Comparison of ENCODE assay signal across 2 worm cellular contexts in the genomic region with DNA sequence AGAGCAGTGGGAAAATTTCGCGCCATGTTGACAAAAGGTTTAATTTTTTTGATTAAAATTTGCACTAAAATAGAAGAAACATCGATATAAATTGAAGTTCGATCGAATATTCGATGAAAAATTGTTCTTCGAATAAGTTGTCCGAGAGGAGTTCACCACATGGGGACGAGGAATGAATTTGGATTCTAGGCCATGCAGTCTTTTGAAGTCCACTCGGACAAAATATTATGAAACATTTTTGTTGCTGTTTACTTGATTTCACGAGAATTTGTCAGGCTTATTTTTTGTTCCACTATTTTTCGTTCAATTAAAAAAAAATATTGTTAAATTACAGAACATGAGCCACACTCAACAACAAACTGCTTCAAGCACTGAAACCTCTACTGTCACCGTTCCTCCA.
A peak's percentile ranks its signal among the peaks of the same experiment; 100 is the strongest.
TF ChIP-seq lines count a peak whose summit lies in the region.

TSS of gene cux-7 (minus strand) at position 174 of the 400 bp plus-strand sequence.
TSS of gene C07H6.2 (plus strand) at position 338 of the 400 bp plus-strand sequence.

TF ChIP-seq in whole organism, L1 larva, 84 proteins besides CTCF, POLR2A, EP300 and RAD21 (continued from another document):
- peak; percentile 98 for TF ChIP-seq swsn-7 (tag; optimal IDR thresholded peaks at IDR 0.05; lab: Kevin White, UChicago)
- TF ChIP-seq unc-86 (tag; optimal IDR thresholded peaks at IDR 0.05; lab: Kevin White, UChicago), result peak; percentile 95
- TF ChIP-seq jun-1 (tag; optimal IDR thresholded peaks at IDR 0.05; lab: Kevin White, UChicago), result peak; percentile 89
- TF ChIP-seq fkh-8 (tag; optimal IDR thresholded peaks at IDR 0.05; lab: Kevin White, UChicago), result peak; percentile 94
- TF ChIP-seq nhr-11 (tag; optimal IDR thresholded peaks at IDR 0.05; lab: Kevin White, UChicago), result peak; percentile 75
- TF ChIP-seq nhr-12 (tag; optimal IDR thresholded peaks at IDR 0.05; lab: Kevin White, UChicago), result no peak
- TF ChIP-seq blmp-1 (tag; optimal IDR thresholded peaks at IDR 0.05; lab: Kevin White, UChicago), result peak; percentile 69
- TF ChIP-seq pax-3 (tag; optimal IDR thresholded peaks at IDR 0.05; lab: Kevin White, UChicago), result peak; percentile 99
- peak; percentile 98 for TF ChIP-seq C04F5.9 (tag; optimal IDR thresholded peaks at IDR 0.05; lab: Kevin White, UChicago)
- TF ChIP-seq unc-98 (GFP tag; IDR thresholded peaks at IDR 0.05; lab: Robert Waterston, UW), result peak; percentile 100
- TF ChIP-seq Y116A8C.19 (tag; optimal IDR thresholded peaks at IDR 0.05; lab: Kevin White, UChicago; ENCODE audit: borderline replicate concordance), result peak; percentile 100
- TF ChIP-seq zag-1 (tag; optimal IDR thresholded peaks at IDR 0.05; lab: Kevin White, UChicago), result peak; percentile 22
- no peak for TF ChIP-seq tlp-1 (tag; optimal IDR thresholded peaks at IDR 0.05; lab: Kevin White, UChicago)
- peak; percentile 99 for TF ChIP-seq dsc-1 (tag; optimal IDR thresholded peaks at IDR 0.05; lab: Kevin White, UChicago)
- peak; percentile 92 for TF ChIP-seq C16A3.4 (tag; optimal IDR thresholded peaks at IDR 0.05; lab: Kevin White, UChicago)
- peak; percentile 89 for TF ChIP-seq ceh-88 (GFP tag; IDR thresholded peaks at IDR 0.05; lab: Robert Waterston, UW)
- TF ChIP-seq nhr-47 (tag; optimal IDR thresholded peaks at IDR 0.05; lab: Kevin White, UChicago), result peak; percentile 98
- peak in 2 of 6 experiments; percentile 89 to 92 for TF ChIP-seq elt-3 (tag; optimal IDR thresholded peaks at IDR 0.05; lab: Kevin White, UChicago)
- TF ChIP-seq pag-3 (tag; optimal IDR thresholded peaks at IDR 0.05; lab: Kevin White, UChicago; ENCODE audit: borderline replicate concordance, insufficient read depth), result no peak
- TF ChIP-seq hlh-17 (GFP tag; optimal IDR thresholded peaks at IDR 0.05; lab: Kevin White, UChicago; ENCODE audit: borderline replicate concordance), result peak; percentile 99
- TF ChIP-seq hpl-2 (GFP tag; optimal IDR thresholded peaks at IDR 0.05; lab: Kevin White, UChicago), result peak; percentile 61
- peak; percentile 97 for TF ChIP-seq mep-1 (tag; optimal IDR thresholded peaks at IDR 0.05; lab: Kevin White, UChicago)
- TF ChIP-seq mef-2 (tag; optimal IDR thresholded peaks at IDR 0.05; lab: Kevin White, UChicago), result peak; percentile 64
- TF ChIP-seq sox-4 (tag; optimal IDR thresholded peaks at IDR 0.05; lab: Kevin White, UChicago), result peak; percentile 99
- peak; percentile 34 for TF ChIP-seq nhr-28 (tag; optimal IDR thresholded peaks at IDR 0.05; lab: Kevin White, UChicago)
- TF ChIP-seq ces-1 (GFP tag; optimal IDR thresholded peaks at IDR 0.05; lab: Kevin White, UChicago), result no peak
- TF ChIP-seq isw-1 (GFP tag; IDR thresholded peaks at IDR 0.05; lab: Robert Waterston, UW), result peak; percentile 96

TF ChIP-seq in whole organism, young adult, 124 proteins besides CTCF, POLR2A, EP300 and RAD21 (continued from another document):
- peak; percentile 37; the same call in 1 of the 2 replicates for TF ChIP-seq hmg-1.2 (GFP tag; IDR thresholded peaks at IDR 0.05; lab: Robert Waterston, UW)
- no peak for TF ChIP-seq tbx-9 (tag; optimal IDR thresholded peaks at IDR 0.05; lab: Kevin White, UChicago; ENCODE audit: borderline replicate concordance)
- peak; percentile 86; the same call in 1 of the 2 replicates for TF ChIP-seq madf-3 (GFP tag; IDR thresholded peaks at IDR 0.05; lab: Robert Waterston, UW)
- peak; percentile 39 for TF ChIP-seq hlh-12 (tag; optimal IDR thresholded peaks at IDR 0.05; lab: Kevin White, UChicago)
- TF ChIP-seq die-1 (tag; optimal IDR thresholded peaks at IDR 0.05; lab: Kevin White, UChicago), result no peak
- peak; percentile 93 for TF ChIP-seq ekl-4 (GFP tag; IDR thresholded peaks at IDR 0.05; lab: Robert Waterston, UW)
- TF ChIP-seq ztf-3 (GFP tag; optimal IDR thresholded peaks at IDR 0.05; lab: Kevin White, UChicago), result no peak
- TF ChIP-seq hrde-1 (tag; optimal IDR thresholded peaks at IDR 0.05; lab: Kevin White, UChicago; ENCODE audit: borderline replicate concordance), result peak; percentile 89
- TF ChIP-seq egrh-3 (GFP tag; IDR thresholded peaks at IDR 0.05; lab: Robert Waterston, UW), result peak; percentile 45; the same call in 1 of the 2 replicates
- no peak for TF ChIP-seq unc-62 (GFP tag; optimal IDR thresholded peaks at IDR 0.05; lab: Kevin White, UChicago)
- TF ChIP-seq bed-1 (GFP tag; IDR thresholded peaks at IDR 0.05; lab: Robert Waterston, UW), result no peak
- TF ChIP-seq nfyb-1 (GFP tag; IDR thresholded peaks at IDR 0.05; lab: Robert Waterston, UW), result peak; percentile 93
- peak; percentile 97 for TF ChIP-seq unc-130 (GFP tag; optimal IDR thresholded peaks at IDR 0.05; lab: Kevin White, UChicago)
- peak; percentile 62 for TF ChIP-seq dpl-1 (GFP tag; optimal IDR thresholded peaks at IDR 0.05; lab: Kevin White, UChicago)
- TF ChIP-seq K11D2.4 (GFP tag; IDR thresholded peaks at IDR 0.05; lab: Robert Waterston, UW), result peak; percentile 87
- TF ChIP-seq B0019.2 (GFP tag; conservative IDR thresholded peaks at IDR 0.05; lab: Robert Waterston, UW), result peak; percentile 54; the same call in 1 of the 2 replicates
- peak; percentile 34 for TF ChIP-seq mel-28 (tag; optimal IDR thresholded peaks at IDR 0.05; lab: Kevin White, UChicago; ENCODE audit: borderline replicate concordance)
- peak; percentile 83 for TF ChIP-seq tlf-1 (GFP tag; optimal IDR thresholded peaks at IDR 0.05; lab: Kevin White, UChicago)
- TF ChIP-seq efl-1 (GFP tag; optimal IDR thresholded peaks at IDR 0.05; lab: Kevin White, UChicago), result peak; percentile 48
- peak; percentile 75 for TF ChIP-seq D2030.7 (GFP tag; IDR thresholded peaks at IDR 0.05; lab: Robert Waterston, UW)
- TF ChIP-seq fkh-3 (tag; optimal IDR thresholded peaks at IDR 0.05; lab: Kevin White, UChicago), result no peak
- no peak for TF ChIP-seq ets-4 (GFP tag; optimal IDR thresholded peaks at IDR 0.05; lab: Kevin White, UChicago)
- TF ChIP-seq ceh-79 (tag; optimal IDR thresholded peaks at IDR 0.05; lab: Kevin White, UChicago), result peak; percentile 84
- peak; percentile 48 for TF ChIP-seq snpc-3.4 (tag; optimal IDR thresholded peaks at IDR 0.05; lab: Kevin White, UChicago)
- TF ChIP-seq ceh-91 (GFP tag; IDR thresholded peaks at IDR 0.05; lab: Robert Waterston, UW), result peak; percentile 75; the same call in 1 of the 2 replicates
- TF ChIP-seq egl-44 (GFP tag; IDR thresholded peaks at IDR 0.05; lab: Robert Waterston, UW), result no peak
- TF ChIP-seq lin-54 (GFP tag; optimal IDR thresholded peaks at IDR 0.05; lab: Kevin White, UChicago), result peak; percentile 88
- TF ChIP-seq aptf-3 (GFP tag; IDR thresholded peaks at IDR 0.05; lab: Robert Waterston, UW), result no peak
- peak; percentile 91 for TF ChIP-seq madf-10 (tag; optimal IDR thresholded peaks at IDR 0.05; lab: Kevin White, UChicago)
- TF ChIP-seq attf-6 (GFP tag; IDR thresholded peaks at IDR 0.05; lab: Robert Waterston, UW), result peak; percentile 26; the same call in 1 of the 2 replicates
- TF ChIP-seq ztf-26 (tag; optimal IDR thresholded peaks at IDR 0.05; lab: Kevin White, UChicago), result peak; percentile 67
- TF ChIP-seq hsf-1 (GFP tag; IDR thresholded peaks at IDR 0.05; lab: Robert Waterston, UW), result peak; percentile 45; the same call in 1 of the 2 replicates
- TF ChIP-seq F49E8.2 (tag; optimal IDR thresholded peaks at IDR 0.05; lab: Kevin White, UChicago; ENCODE audit: insufficient read depth), result no peak
- peak; percentile 88 for TF ChIP-seq mcd-1 (GFP tag; IDR thresholded peaks at IDR 0.05; lab: Robert Waterston, UW)
- no peak for TF ChIP-seq hlh-26 (GFP tag; conservative IDR thresholded peaks at IDR 0.05; lab: Robert Waterston, UW)
- no peak for TF ChIP-seq ceh-58 (GFP tag; IDR thresholded peaks at IDR 0.05; lab: Robert Waterston, UW)
- peak; percentile 20 for TF ChIP-seq mes-4 (tag; optimal IDR thresholded peaks at IDR 0.05; lab: Kevin White, UChicago)
- TF ChIP-seq zim-3 (tag; optimal IDR thresholded peaks at IDR 0.05; lab: Kevin White, UChicago), result peak; percentile 96
- peak; percentile 87 for TF ChIP-seq madf-6 (GFP tag; IDR thresholded peaks at IDR 0.05; lab: Robert Waterston, UW)
